Fruit fly (Drosophila melanogaster): ENCODE data around the gene CG4830.

dm6 chr3R:12222093-12222492, 11.9 kb upstream of the CG4830 start, which contains the start of gene Rsbp15:
- TF ChIP-seq CG7045 (GFP tag; optimal IDR thresholded peaks at IDR 0.05) (no peak), kay (GFP tag; ENCODE audit: borderline replicate concordance) (no peak), tj (GFP tag; optimal IDR thresholded peaks at IDR 0.05) (no peak), Mnt (GFP tag; optimal IDR thresholded peaks at IDR 0.05) (no peak), Hr96 (GFP tag; optimal IDR thresholded peaks at IDR 0.05) (no peak), CG7101 (tag; optimal IDR thresholded peaks at IDR 0.05) (no peak)
